Worm (Caenorhabditis elegans): ENCODE data around the gene nhr-204.

DNA sequence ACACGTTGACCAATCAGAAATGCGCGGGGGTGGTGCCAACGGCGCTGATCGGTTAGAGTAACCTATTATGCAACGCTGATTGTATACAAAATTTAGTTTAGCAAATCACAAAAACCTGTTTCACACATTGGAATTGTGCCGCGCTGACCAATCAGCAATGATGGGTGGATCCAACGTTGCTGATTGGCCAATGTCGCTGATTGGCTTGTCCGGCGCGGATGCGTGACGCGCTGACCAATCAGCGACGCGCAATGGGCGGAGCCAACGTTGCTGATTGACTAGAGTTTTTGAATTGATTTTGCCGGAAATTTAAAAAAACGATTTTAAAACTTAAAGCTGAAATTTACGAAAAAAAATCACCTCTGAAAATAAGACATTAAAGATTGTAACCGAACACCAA lies 26.7 kb upstream of the nhr-204 start:
- TF ChIP-seq ama-1 (optimal IDR thresholded peaks at IDR 0.05) (no peak), F13C5.2 (tag; optimal IDR thresholded peaks at IDR 0.05) (no peak), ceh-36 (tag; optimal IDR thresholded peaks at IDR 0.05) (no peak), flt-1 (GFP tag; IDR thresholded peaks at IDR 0.05) (no peak), hnd-1 (tag; optimal IDR thresholded peaks at IDR 0.05) (no peak), pes-1 (GFP tag; IDR thresholded peaks at IDR 0.05) (no peak), tbx-11 (GFP tag; IDR thresholded peaks at IDR 0.05) (no peak), ceh-13 (GFP tag; optimal IDR thresholded peaks at IDR 0.05) (no peak), hmg-4 (GFP tag; optimal IDR thresholded peaks at IDR 0.05) (no peak), tbx-37 (GFP tag; conservative IDR thresholded peaks at IDR 0.05) (no peak), scrt-1 (GFP tag; IDR thresholded peaks at IDR 0.05) (no peak), tra-4 (tag; optimal IDR thresholded peaks at IDR 0.05) (no peak), hmbx-1 (tag; optimal IDR thresholded peaks at IDR 0.05) (no peak)

Data from whole organism, early embryonic.